Worm (Caenorhabditis elegans): ENCODE data around the gene fbxb-90.

DNA sequence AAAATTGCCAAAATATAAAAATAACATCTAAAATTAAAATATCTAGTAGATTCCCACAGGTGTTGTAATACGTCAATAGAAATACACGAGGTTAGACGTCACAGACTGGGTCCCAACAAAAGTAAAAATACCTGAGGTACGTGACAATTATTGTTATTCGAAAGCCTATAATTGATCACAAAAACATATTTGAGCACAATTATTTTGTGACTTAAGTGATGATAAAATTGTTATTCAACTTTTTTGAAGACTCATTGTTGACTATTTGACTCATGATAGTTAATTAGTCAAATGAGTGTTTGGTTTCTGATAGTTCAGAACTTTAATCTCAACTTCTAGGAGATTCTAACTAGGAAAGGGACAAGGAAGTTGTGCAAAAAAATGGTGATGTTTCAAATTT, 29.2 kb upstream of the fbxb-90 start:
- TF ChIP-seq pqm-1 (tag; optimal IDR thresholded peaks at IDR 0.05): no peak
- no peak for TF ChIP-seq ceh-6 (GFP tag; optimal IDR thresholded peaks at IDR 0.05)
- TF ChIP-seq unc-86 (tag; optimal IDR thresholded peaks at IDR 0.05): no peak
- TF ChIP-seq hlh-15 (tag; optimal IDR thresholded peaks at IDR 0.05): no peak
- TF ChIP-seq lin-11 (tag; optimal IDR thresholded peaks at IDR 0.05): no peak
- no peak for TF ChIP-seq ets-4 (tag; optimal IDR thresholded peaks at IDR 0.05)

All from whole organism, late embryonic.